Fruit fly (Drosophila melanogaster) whole organism: Measurements from ENCODE around the gene gb.

Experiments
- Dll ChIP-seq: fragments of >200 bp; optimal IDR thresholded peaks from 2 replicates; lab custom pipeline; 2017
- pan ChIP-seq: fragments of >200 bp; optimal IDR thresholded peaks from 2 replicates; lab custom pipeline; 2017

DNA sequence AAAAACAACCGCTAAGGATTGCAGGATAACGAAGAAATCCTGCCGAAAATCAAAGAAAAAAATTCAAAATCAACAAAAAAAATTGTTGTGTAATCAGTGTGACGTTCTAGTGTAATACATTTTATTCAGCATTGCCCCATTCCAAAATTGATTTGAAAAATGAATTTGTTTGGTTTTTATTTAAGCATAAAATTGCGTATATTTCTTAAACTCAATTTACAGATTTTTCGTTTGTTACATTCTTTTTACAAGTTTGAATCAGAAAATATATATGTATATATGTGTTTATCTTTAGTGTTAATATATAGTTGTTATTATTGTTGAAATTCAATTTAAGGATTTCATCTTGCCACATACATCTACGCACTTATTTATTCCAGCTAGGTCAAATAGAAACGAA, 12.5 kb upstream of the gb start, which contains the start of gene CG6059:
- TF ChIP-seq pan (lab: Kevin White, UChicago) = no peak
- no peak for TF ChIP-seq Dll (lab: Kevin White, UChicago)
